Worm (Caenorhabditis elegans) whole organism, L2 larva: ENCODE data around the gene F57F5.3.

Source experiments
- C34F6.9 ChIP-seq: fragments of 150-350 bp; optimal IDR thresholded peaks from 2 replicates; lab custom pipeline; 2014; ENCODE audit warnings: missing biosample characterization, missing genetic modification characterization
- F13H6.1 ChIP-seq: sonication (generic microtip); optimal IDR thresholded peaks from 2 replicates; lab custom pipeline; 2016; ENCODE audit warnings: missing genetic modification characterization, missing compliant biosample characterization
- R02D3.7 ChIP-seq: fragments of 150-350 bp; optimal IDR thresholded peaks from 2 replicates; lab custom pipeline; 2014; ENCODE audit warnings: missing biosample characterization, missing genetic modification characterization
- Y55F3AM.14 ChIP-seq: fragments of 200-800 bp; sonication (Bioruptor generic); optimal IDR thresholded peaks from 2 replicates; lab custom pipeline; 2018; ENCODE audit warnings: mild to moderate bottlenecking, missing genetic modification characterization, missing compliant biosample characterization
- ZK546.5 ChIP-seq: sonication (generic microtip); optimal IDR thresholded peaks from 2 replicates; lab custom pipeline; 2017; ENCODE audit warnings: missing biosample characterization, missing genetic modification characterization
- alr-1 ChIP-seq: fragments of 150-350 bp; optimal IDR thresholded peaks from 2 replicates; lab custom pipeline; 2014; ENCODE audit warnings: missing biosample characterization, missing genetic modification characterization
- ama-1 ChIP-seq: fragments of 150-350 bp; optimal IDR thresholded peaks from 2 replicates; lab custom pipeline; 2018; ENCODE audit warnings: inconsistent platforms
- blmp-1 ChIP-seq: sonication (generic microtip); optimal IDR thresholded peaks from 2 replicates; lab custom pipeline; 2017; ENCODE audit warnings: missing genetic modification characterization, mild to moderate bottlenecking, missing compliant biosample characterization, antibody characterized with exemption, moderate library complexity; ENCODE audit not compliant: insufficient read depth
- ceh-16 ChIP-seq: fragments of 150-350 bp; optimal IDR thresholded peaks from 2 replicates; lab custom pipeline; 2014; ENCODE audit warnings: missing biosample characterization, missing genetic modification characterization
- ceh-82 ChIP-seq: fragments of 150-350 bp; optimal IDR thresholded peaks from 2 replicates; lab custom pipeline; 2014; ENCODE audit warnings: missing biosample characterization, missing genetic modification characterization
- crh-2 ChIP-seq: sonication (generic microtip); optimal IDR thresholded peaks from 2 replicates; lab custom pipeline; 2017; ENCODE audit warnings: missing biosample characterization, missing genetic modification characterization
- dmd-4 ChIP-seq: sonication (generic microtip); optimal IDR thresholded peaks from 2 replicates; lab custom pipeline; 2017; ENCODE audit warnings: missing biosample characterization, missing genetic modification characterization
- egl-27 ChIP-seq: sonication (generic microtip); optimal IDR thresholded peaks from 3 replicates; lab custom pipeline; 2017; ENCODE audit warnings: missing biosample characterization, missing genetic modification reagents, missing genetic modification characterization
- elt-1 ChIP-seq: fragments of 150-350 bp; optimal IDR thresholded peaks from 2 replicates; lab custom pipeline; 2014; ENCODE audit warnings: missing biosample characterization, missing genetic modification characterization
- elt-3 ChIP-seq: sonication (generic microtip); optimal IDR thresholded peaks from 2 replicates; lab custom pipeline; 2017; ENCODE audit warnings: missing biosample characterization, missing genetic modification characterization
- fos-1 ChIP-seq: fragments of 150-350 bp; optimal IDR thresholded peaks from 2 replicates; lab custom pipeline; 2014; ENCODE audit warnings: missing biosample characterization, missing genetic modification characterization
- gmeb-1 ChIP-seq: fragments of 150-350 bp; optimal IDR thresholded peaks from 2 replicates; lab custom pipeline; 2014; ENCODE audit warnings: missing biosample characterization, missing genetic modification characterization
- lin-11 ChIP-seq: fragments of 150-350 bp; sonication (generic microtip); optimal IDR thresholded peaks from 2 replicates; lab custom pipeline; 2014; ENCODE audit warnings: missing biosample characterization, missing genetic modification characterization, inconsistent platforms, mixed read lengths
- lin-13 ChIP-seq: fragments of 150-350 bp; optimal IDR thresholded peaks from 2 replicates; lab custom pipeline; 2014; ENCODE audit warnings: missing biosample characterization, missing genetic modification reagents, missing genetic modification characterization
- lin-39 ChIP-seq: fragments of 150-350 bp; optimal IDR thresholded peaks from 2 replicates; lab custom pipeline; 2014; ENCODE audit warnings: missing biosample characterization, missing genetic modification reagents, missing genetic modification characterization
- lsy-2 ChIP-seq, 2 experiments: fragments of 150-350 bp in 1 of 2; sonication (generic microtip) in 1 of 2; optimal IDR thresholded peaks; 2 replicates each; lab custom pipeline; 2014 to 2017; ENCODE audit warnings: missing biosample characterization in 2 of 2, missing genetic modification characterization in 2 of 2
- mab-5 ChIP-seq: fragments of 150-350 bp; optimal IDR thresholded peaks from 2 replicates; lab custom pipeline; 2014; ENCODE audit warnings: missing biosample characterization, missing genetic modification characterization
- mbf-1 ChIP-seq: sonication (generic microtip); optimal IDR thresholded peaks from 2 replicates; lab custom pipeline; 2017; ENCODE audit warnings: missing biosample characterization, missing genetic modification characterization
- mdl-1 ChIP-seq, 2 experiments: fragments of 150-350 bp in 1 of 2; sonication (generic microtip) in 1 of 2; optimal IDR thresholded peaks; 2 replicates each; lab custom pipeline; 2017; ENCODE audit warnings: missing biosample characterization in 2 of 2, missing genetic modification characterization in 2 of 2
- nhr-10 ChIP-seq: sonication (generic microtip); optimal IDR thresholded peaks from 2 replicates; lab custom pipeline; 2017; ENCODE audit warnings: missing biosample characterization, missing genetic modification characterization
- nhr-11 ChIP-seq: fragments of 150-350 bp; optimal IDR thresholded peaks from 2 replicates; lab custom pipeline; 2014; ENCODE audit warnings: missing biosample characterization, missing genetic modification characterization
- nhr-12 ChIP-seq: fragments of 150-350 bp; optimal IDR thresholded peaks from 2 replicates; lab custom pipeline; 2014; ENCODE audit warnings: missing biosample characterization, missing genetic modification characterization
- nhr-129 ChIP-seq: fragments of 150-350 bp; optimal IDR thresholded peaks from 2 replicates; lab custom pipeline; 2014; ENCODE audit warnings: missing biosample characterization, missing genetic modification characterization
- nhr-21 ChIP-seq: fragments of 150-350 bp; optimal IDR thresholded peaks from 2 replicates; lab custom pipeline; 2014; ENCODE audit warnings: missing biosample characterization, missing genetic modification characterization
- nhr-23 ChIP-seq: fragments of 150-350 bp; optimal IDR thresholded peaks from 2 replicates; lab custom pipeline; 2014; ENCODE audit warnings: missing biosample characterization, missing genetic modification reagents, missing genetic modification characterization
- nhr-25 ChIP-seq: fragments of 150-350 bp; sonication (generic microtip); optimal IDR thresholded peaks from 3 replicates; lab custom pipeline; 2014; ENCODE audit warnings: missing biosample characterization, missing genetic modification characterization
- nhr-6 ChIP-seq: fragments of 150-350 bp; optimal IDR thresholded peaks from 2 replicates; lab custom pipeline; 2014; ENCODE audit warnings: missing biosample characterization, missing genetic modification characterization
- sma-3 ChIP-seq: sonication (generic microtip); optimal IDR thresholded peaks from 2 replicates; lab custom pipeline; 2016; ENCODE audit warnings: missing genetic modification reagents, missing genetic modification characterization, missing compliant biosample characterization
- sma-9 ChIP-seq, 2 experiments: fragments of 150-350 bp in 1 of 2; sonication (generic microtip) in 1 of 2; optimal IDR thresholded peaks; 2 replicates each; lab custom pipeline; 2014 to 2016; ENCODE audit warnings: missing genetic modification characterization in 2 of 2, mild to moderate bottlenecking in 1 of 2, missing biosample characterization in 1 of 2, missing compliant biosample characterization in 1 of 2, missing genetic modification reagents in 1 of 2, moderate library complexity in 1 of 2
- snpc-4 ChIP-seq: fragments of 150-350 bp; optimal IDR thresholded peaks from 2 replicates; lab custom pipeline; 2014; ENCODE audit warnings: missing biosample characterization, missing genetic modification characterization
- unc-39 ChIP-seq: fragments of 150-350 bp; optimal IDR thresholded peaks from 2 replicates; lab custom pipeline; 2014; ENCODE audit warnings: missing biosample characterization, missing genetic modification characterization
- unc-55 ChIP-seq: fragments of 150-350 bp; sonication (generic microtip); optimal IDR thresholded peaks from 3 replicates; lab custom pipeline; 2014; ENCODE audit warnings: missing biosample characterization, missing genetic modification reagents, missing genetic modification characterization
- ztf-1 ChIP-seq: fragments of 200-800 bp; sonication (Bioruptor generic); conservative IDR thresholded peaks from 2 replicates; pipeline ENCODE4 v1.3.6; 2022; ENCODE audit warnings: missing genetic modification characterization, missing compliant biosample characterization
- ztf-11 ChIP-seq: sonication (generic microtip); optimal IDR thresholded peaks from 2 replicates; lab custom pipeline; 2017; ENCODE audit warnings: missing biosample characterization, missing genetic modification characterization

Gene F57F5.3

DNA sequence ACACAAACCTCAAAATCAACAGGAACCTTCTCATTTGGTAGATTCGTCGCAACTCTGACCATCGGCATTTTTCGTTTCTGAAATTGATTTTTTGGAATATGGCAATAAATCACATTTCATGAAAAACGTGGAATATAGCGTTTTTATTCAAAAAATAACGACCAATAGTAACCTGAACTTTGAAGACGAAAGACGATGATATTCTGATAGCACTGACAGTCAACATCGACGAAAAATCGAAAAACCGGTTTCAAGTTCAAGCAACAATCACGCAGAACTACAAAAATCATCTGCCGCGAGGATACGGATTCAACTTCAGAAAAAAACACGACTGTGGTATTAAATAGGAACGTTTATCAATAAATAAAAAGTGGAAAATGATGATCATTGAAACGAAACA is 28.2 kb downstream of the F57F5.3 start, which contains the start of gene mif-2:
TSS of gene mif-2 (minus strand) at position 281 of the 400 bp plus-strand sequence.
- TF ChIP-seq ZK546.5 (tag; lab: Kevin White, UChicago) (no peak), nhr-12 (no peak), unc-55 (GFP tag; lab: Kevin White, UChicago) (no peak), nhr-6 (tag; lab: Kevin White, UChicago) (no peak), lsy-2 (tag; optimal IDR thresholded peaks at IDR 0.05; lab: Kevin White, UChicago) (no peak), crh-2 (peak; percentile 4), C34F6.9 (tag; lab: Kevin White, UChicago) (no peak), lin-39 (tag; lab: Kevin White, UChicago) (no peak), blmp-1 (tag; lab: Kevin White, UChicago) (no peak), gmeb-1 (tag; lab: Kevin White, UChicago) (no peak), F13H6.1 (no peak), ztf-11 (no peak), nhr-129 (no peak), nhr-21 (tag; lab: Kevin White, UChicago) (peak; percentile 3), snpc-4 (tag; lab: Kevin White, UChicago) (no peak), lin-13 (GFP tag; lab: Kevin White, UChicago) (peak; percentile 5), elt-1 (tag; lab: Kevin White, UChicago) (no peak), ceh-82 (tag; lab: Kevin White, UChicago) (no peak), R02D3.7 (tag; lab: Kevin White, UChicago) (no peak), nhr-25 (tag; lab: Kevin White, UChicago) (peak; percentile 10), Y55F3AM.14 (no peak), ztf-1 (GFP tag; lab: Robert Waterston, UW) (no peak), ceh-16 (tag; lab: Kevin White, UChicago) (no peak)

DNA sequence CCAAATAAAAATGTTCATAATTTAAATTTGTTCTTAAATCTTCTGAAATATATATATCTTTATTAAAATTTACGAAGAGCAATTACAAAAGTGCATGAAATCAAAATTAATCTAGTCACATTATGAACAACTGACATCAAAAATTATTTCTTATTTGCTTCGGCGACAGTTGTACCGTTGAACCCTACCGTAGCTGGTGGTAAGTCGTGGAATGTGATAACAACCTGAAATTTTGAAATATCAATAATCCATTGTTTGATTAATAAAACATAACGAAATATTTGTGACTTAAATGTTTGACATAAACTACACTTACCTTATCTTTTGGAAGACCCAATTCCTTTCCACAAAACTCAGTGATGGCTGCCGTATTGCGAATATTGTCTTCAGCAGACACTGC is 29.7 kb downstream of the F57F5.3 start:
- TF ChIP-seq mbf-1 (tag; lab: Kevin White, UChicago) (no peak), elt-3 (tag; lab: Kevin White, UChicago) (no peak), crh-2 (peak; percentile 31), fos-1 (peak; percentile 43), ama-1 (lab: Kevin White, UChicago) (no peak), R02D3.7 (tag; lab: Kevin White, UChicago) (no peak), alr-1 (tag; lab: Kevin White, UChicago) (no peak), nhr-10 (tag; lab: Kevin White, UChicago) (no peak), nhr-11 (tag; lab: Kevin White, UChicago) (no peak), sma-9 (GFP tag; optimal IDR thresholded peaks at IDR 0.05; lab: Kevin White, UChicago) (peak; percentile 6), sma-9 (tag; optimal IDR thresholded peaks at IDR 0.05; lab: Kevin White, UChicago) (no peak), nhr-23 (tag; lab: Kevin White, UChicago) (no peak), egl-27 (tag; lab: Kevin White, UChicago) (no peak)

DNA sequence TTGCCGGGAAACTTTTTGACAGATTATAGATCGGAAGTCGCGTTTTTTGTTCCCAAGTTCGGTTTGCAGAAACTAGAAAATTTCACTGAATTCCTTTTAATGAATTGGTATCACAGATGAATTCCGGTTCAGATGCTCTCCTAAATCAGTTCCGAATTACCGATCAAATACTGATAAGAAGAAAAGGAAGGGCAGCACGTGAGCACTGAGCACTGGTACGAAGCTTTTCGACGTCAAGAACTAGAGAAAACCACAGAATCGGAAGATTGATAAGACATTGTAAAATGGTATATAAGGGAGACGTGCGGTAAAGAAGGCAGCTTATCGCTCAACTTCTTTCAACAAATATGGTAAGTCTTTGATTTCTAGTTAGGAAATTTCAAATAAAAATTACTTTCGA is 31.2 kb downstream of the F57F5.3 start, which contains the start of gene cpr-1:
TSS of gene cpr-1 (plus strand) at position 319 of the 400 bp plus-strand sequence.
- TF ChIP-seq blmp-1 (tag; lab: Kevin White, UChicago), result no peak
- peak; percentile 37 for TF ChIP-seq fos-1
- no peak for TF ChIP-seq sma-3
- TF ChIP-seq mab-5 (tag; lab: Kevin White, UChicago), result no peak
- TF ChIP-seq sma-9 (GFP tag; optimal IDR thresholded peaks at IDR 0.05; lab: Kevin White, UChicago), result peak; percentile 69
- TF ChIP-seq sma-9 (tag; optimal IDR thresholded peaks at IDR 0.05; lab: Kevin White, UChicago), result no peak
- TF ChIP-seq elt-3 (tag; lab: Kevin White, UChicago), result no peak
- TF ChIP-seq unc-39 (tag; lab: Kevin White, UChicago), result no peak
- no peak for TF ChIP-seq lin-11
- no peak for TF ChIP-seq mdl-1 (tag; optimal IDR thresholded peaks at IDR 0.05; lab: Kevin White, UChicago)
- no peak for TF ChIP-seq Y55F3AM.14
- TF ChIP-seq F13H6.1, result peak; percentile 51
- no peak for TF ChIP-seq unc-55 (GFP tag; lab: Kevin White, UChicago)
- no peak for TF ChIP-seq egl-27 (tag; lab: Kevin White, UChicago)
- no peak for TF ChIP-seq nhr-11 (tag; lab: Kevin White, UChicago)
- no peak for TF ChIP-seq lsy-2 (tag; optimal IDR thresholded peaks at IDR 0.05; lab: Kevin White, UChicago)
- TF ChIP-seq alr-1 (tag; lab: Kevin White, UChicago), result no peak
- no peak for TF ChIP-seq ZK546.5 (tag; lab: Kevin White, UChicago)
- no peak for TF ChIP-seq dmd-4 (tag; lab: Kevin White, UChicago)
- peak; percentile 54 for TF ChIP-seq crh-2
